Fruit fly (Drosophila melanogaster) whole organism, prepupa: ENCODE results near the gene CG33985.

Experiments
- Blimp-1 ChIP-seq: fragments of 200-800 bp; sonication (Bioruptor generic); optimal IDR thresholded peaks from 3 replicates; lab custom pipeline; 2017; ENCODE audit warnings: missing biosample characterization, missing genetic modification characterization, mild to moderate bottlenecking, moderate library complexity, missing genetic modification reagents
- CG11294 ChIP-seq: fragments of 200-800 bp; sonication (Bioruptor generic); IDR thresholded peaks from 2 replicates; pipeline ENCODE4 v1.3.6; 2022; ENCODE audit warnings: missing biosample characterization, missing genetic modification characterization
- CG1621 ChIP-seq: fragments of 200-800 bp; sonication (Bioruptor generic); optimal IDR thresholded peaks from 3 replicates; lab custom pipeline; 2018; ENCODE audit warnings: missing biosample characterization, mild to moderate bottlenecking, missing genetic modification characterization
- CG16779 ChIP-seq: fragments of 200-800 bp; sonication (Bioruptor generic); optimal IDR thresholded peaks from 3 replicates; lab custom pipeline; 2017; ENCODE audit warnings: missing biosample characterization, mild to moderate bottlenecking, missing genetic modification characterization
- CG31627 ChIP-seq: fragments of 200-800 bp; sonication (Bioruptor generic); optimal IDR thresholded peaks from 3 replicates; lab custom pipeline; 2016; ENCODE audit warnings: missing biosample characterization, missing genetic modification characterization
- CG34406 ChIP-seq: fragments of 200-800 bp; sonication (Bioruptor generic); optimal IDR thresholded peaks from 3 replicates; lab custom pipeline; 2016; ENCODE audit warnings: missing biosample characterization, missing genetic modification characterization
- CG3919 ChIP-seq: fragments of 200-800 bp; sonication (Bioruptor generic); optimal IDR thresholded peaks from 3 replicates; lab custom pipeline; 2016; ENCODE audit warnings: missing biosample characterization, missing genetic modification characterization
- CG4318 ChIP-seq: fragments of 200-800 bp; sonication (Bioruptor generic); optimal IDR thresholded peaks from 3 replicates; lab custom pipeline; 2017; ENCODE audit warnings: missing biosample characterization, mild to moderate bottlenecking, missing genetic modification characterization
- CG6163 ChIP-seq: fragments of 200-800 bp; sonication (Bioruptor generic); IDR thresholded peaks from 3 replicates; pipeline ENCODE4 v1.3.6; 2022; ENCODE audit warnings: missing biosample characterization, missing genetic modification characterization
- CG6792 ChIP-seq: fragments of 200-800 bp; sonication (Bioruptor generic); optimal IDR thresholded peaks from 3 replicates; lab custom pipeline; 2016; ENCODE audit warnings: missing biosample characterization, missing genetic modification characterization
- CG6854 ChIP-seq: fragments of 200-800 bp; sonication (Bioruptor generic); optimal IDR thresholded peaks from 2 replicates; lab custom pipeline; 2017; ENCODE audit warnings: missing biosample characterization, mild to moderate bottlenecking, missing genetic modification characterization
- CG8119 ChIP-seq: fragments of 200-800 bp; sonication (Bioruptor generic); IDR thresholded peaks from 3 replicates; pipeline ENCODE4 v1.3.6; 2022; ENCODE audit warnings: missing biosample characterization, missing genetic modification characterization
- CG8632 ChIP-seq: fragments of 200-800 bp; sonication (Bioruptor generic); optimal IDR thresholded peaks from 3 replicates; lab custom pipeline; 2016; ENCODE audit warnings: missing biosample characterization, missing genetic modification characterization
- Eip75B ChIP-seq: fragments of 200-800 bp; sonication (Bioruptor generic); optimal IDR thresholded peaks from 3 replicates; lab custom pipeline; 2016; ENCODE audit warnings: missing biosample characterization, missing genetic modification characterization
- Eip78C ChIP-seq: fragments of 200-800 bp; sonication (Bioruptor generic); peaks from one replicate; lab custom pipeline; 2016; ENCODE audit warnings: missing biosample characterization, missing genetic modification characterization
- Eip93F ChIP-seq: fragments of 200-800 bp; sonication (Bioruptor generic); optimal IDR thresholded peaks from 2 replicates; lab custom pipeline; 2016; ENCODE audit warnings: missing biosample characterization, mild to moderate bottlenecking, missing genetic modification characterization
- Ets21C ChIP-seq: fragments of 200-800 bp; sonication (Bioruptor generic); optimal IDR thresholded peaks from 3 replicates; lab custom pipeline; 2016; ENCODE audit warnings: missing biosample characterization, missing genetic modification characterization
- Ets96B ChIP-seq: fragments of 200-800 bp; optimal IDR thresholded peaks from 2 replicates; lab custom pipeline; 2019; ENCODE audit warnings: missing biosample characterization, mild to moderate bottlenecking, missing genetic modification characterization, moderate library complexity
- Gug ChIP-seq: fragments of 200-800 bp; sonication (Bioruptor generic); IDR thresholded peaks from 2 replicates; pipeline ENCODE4 v1.3.6; 2022; ENCODE audit warnings: missing biosample characterization, missing genetic modification characterization
- Hr39 ChIP-seq: fragments of 200-800 bp; sonication (Bioruptor generic); optimal IDR thresholded peaks from 2 replicates; lab custom pipeline; 2016; ENCODE audit warnings: missing biosample characterization, missing genetic modification characterization
- Hr4 ChIP-seq: fragments of 200-800 bp; sonication (Bioruptor generic); optimal IDR thresholded peaks from 3 replicates; lab custom pipeline; 2016; ENCODE audit warnings: missing biosample characterization, missing genetic modification characterization
- Lpt ChIP-seq: fragments of 200-800 bp; sonication (Bioruptor generic); optimal IDR thresholded peaks from 3 replicates; lab custom pipeline; 2016; ENCODE audit warnings: missing biosample characterization, missing genetic modification characterization
- OdsH ChIP-seq: fragments of 200-800 bp; sonication (Bioruptor generic); optimal IDR thresholded peaks from 3 replicates; lab custom pipeline; 2016; ENCODE audit warnings: missing biosample characterization, missing genetic modification characterization
- Sox102F ChIP-seq: fragments of 200-800 bp; sonication (Bioruptor generic); optimal IDR thresholded peaks from 2 replicates; lab custom pipeline; 2016; ENCODE audit warnings: missing biosample characterization, mild to moderate bottlenecking, missing genetic modification characterization
- Sox14 ChIP-seq: fragments of 200-800 bp; sonication (Bioruptor generic); optimal IDR thresholded peaks from 3 replicates; lab custom pipeline; 2016; ENCODE audit warnings: missing biosample characterization, missing genetic modification characterization
- Sox15 ChIP-seq: fragments of 200-800 bp; sonication (Bioruptor generic); optimal IDR thresholded peaks from 3 replicates; lab custom pipeline; 2016; ENCODE audit warnings: missing biosample characterization, missing genetic modification characterization
- achi ChIP-seq: fragments of 200-800 bp; sonication (Bioruptor generic); optimal IDR thresholded peaks from 3 replicates; lab custom pipeline; 2016; ENCODE audit warnings: missing biosample characterization, missing genetic modification characterization
- acj6 ChIP-seq: fragments of 200-800 bp; sonication (Bioruptor generic); optimal IDR thresholded peaks from 3 replicates; lab custom pipeline; 2016; ENCODE audit warnings: missing biosample characterization, missing genetic modification characterization
- cyc ChIP-seq: fragments of 200-800 bp; sonication (Bioruptor generic); optimal IDR thresholded peaks from 3 replicates; lab custom pipeline; 2016; ENCODE audit warnings: missing biosample characterization, missing genetic modification characterization
- dac ChIP-seq: fragments of 200-800 bp; sonication (Bioruptor generic); optimal IDR thresholded peaks from 2 replicates; lab custom pipeline; 2017; ENCODE audit warnings: missing biosample characterization, mild to moderate bottlenecking, missing genetic modification characterization
- dsx ChIP-seq: fragments of 200-800 bp; optimal IDR thresholded peaks from 3 replicates; lab custom pipeline; 2019; ENCODE audit warnings: missing biosample characterization, mild to moderate bottlenecking, missing genetic modification characterization, moderate library complexity; ENCODE audit not compliant: poor library complexity, severe bottlenecking
- eg ChIP-seq: fragments of 200-800 bp; sonication (Bioruptor generic); IDR thresholded peaks from 3 replicates; pipeline ENCODE4 v1.3.6; 2022; ENCODE audit warnings: missing biosample characterization, missing genetic modification characterization
- fd59A ChIP-seq: fragments of 200-800 bp; sonication (Bioruptor generic); optimal IDR thresholded peaks from 2 replicates; lab custom pipeline; 2017; ENCODE audit warnings: missing biosample characterization, mild to moderate bottlenecking, missing genetic modification characterization, missing genetic modification reagents
- fkh ChIP-seq: fragments of 200-800 bp; sonication (Bioruptor generic); optimal IDR thresholded peaks from 3 replicates; lab custom pipeline; 2017; ENCODE audit warnings: missing biosample characterization, mild to moderate bottlenecking, missing genetic modification characterization, moderate library complexity
- lz ChIP-seq: fragments of 200-800 bp; sonication (Bioruptor generic); optimal IDR thresholded peaks from 3 replicates; lab custom pipeline; 2016; ENCODE audit warnings: missing biosample characterization, missing genetic modification characterization
- net ChIP-seq: fragments of 200-800 bp; sonication (Bioruptor generic); optimal IDR thresholded peaks from 3 replicates; lab custom pipeline; 2016; ENCODE audit warnings: missing biosample characterization, missing genetic modification characterization
- pdm3 ChIP-seq: fragments of 200-800 bp; sonication (Bioruptor generic); optimal IDR thresholded peaks from 3 replicates; lab custom pipeline; 2016; ENCODE audit warnings: missing biosample characterization, missing genetic modification characterization
- spab ChIP-seq: fragments of 200-800 bp; sonication (Bioruptor generic); optimal IDR thresholded peaks from 2 replicates; lab custom pipeline; 2017; ENCODE audit warnings: missing biosample characterization, mild to moderate bottlenecking, missing genetic modification characterization, missing genetic modification reagents
- ss ChIP-seq, 2 experiments: fragments of 200-800 bp; sonication (Bioruptor generic); optimal IDR thresholded peaks; 2 replicates in 1 of 2; 3 replicates in 1 of 2; lab custom pipeline; 2017 to 2018; ENCODE audit warnings: mild to moderate bottlenecking in 2 of 2, missing biosample characterization in 2 of 2, missing genetic modification characterization in 2 of 2, moderate library complexity in 1 of 2
- vri ChIP-seq: fragments of 200-800 bp; sonication (Bioruptor generic); optimal IDR thresholded peaks from 3 replicates; lab custom pipeline; 2016; ENCODE audit warnings: missing biosample characterization, mild to moderate bottlenecking, missing genetic modification characterization

The CG33985 gene

dm6 chr3L:15527416-15527815, 804 bp upstream of the CG33985 start, which contains the start of gene CG42729:
Gene CG42729 (minus strand): TSS chr3L:15527516.
- TF ChIP-seq dac (GFP tag; lab: Kevin White, UChicago) (no peak), Sox15 (GFP tag; lab: Kevin White, UChicago) (no peak), pdm3 (GFP tag; lab: Kevin White, UChicago) (no peak), spab (GFP tag; lab: Kevin White, UChicago) (no peak), OdsH (GFP tag; lab: Kevin White, UChicago) (no peak), Eip78C (GFP tag; lab: Kevin White, UChicago) (no peak), Ets21C (GFP tag; lab: Kevin White, UChicago) (no peak), fd59A (GFP tag; lab: Kevin White, UChicago) (no peak)

dm6 chr3L:15525153-15525552, 1.5 kb downstream of the CG33985 start, which contains the start of gene CG33986:
Gene CG33986 (minus strand): TSS chr3L:15525253.
- no peak for TF ChIP-seq CG1621 (tag; lab: Kevin White, UChicago)
- TF ChIP-seq CG6854: no peak
- no peak for TF ChIP-seq CG6792 (GFP tag; lab: Kevin White, UChicago)
- TF ChIP-seq Sox14 (GFP tag; lab: Kevin White, UChicago): no peak
- TF ChIP-seq Gug (GFP tag; lab: Robert Waterston, UW): no peak
- TF ChIP-seq Lpt (GFP tag; lab: Kevin White, UChicago): no peak
- TF ChIP-seq achi (GFP tag; lab: Kevin White, UChicago): no peak
- no peak for TF ChIP-seq CG4318 (GFP tag; lab: Kevin White, UChicago)
- TF ChIP-seq CG11294 (GFP tag; lab: Robert Waterston, UW): no peak
- no peak for TF ChIP-seq lz
- no peak for TF ChIP-seq CG8632 (GFP tag; lab: Kevin White, UChicago)
- no peak for TF ChIP-seq fd59A (GFP tag; lab: Kevin White, UChicago)
- TF ChIP-seq fkh (GFP tag; lab: Kevin White, UChicago): no peak
- TF ChIP-seq Hr4 (GFP tag; lab: Kevin White, UChicago): no peak
- TF ChIP-seq CG16779 (tag; lab: Kevin White, UChicago): no peak
- TF ChIP-seq Sox102F (GFP tag; lab: Kevin White, UChicago): no peak
- TF ChIP-seq acj6: no peak
- no peak for TF ChIP-seq ss (GFP tag; optimal IDR thresholded peaks at IDR 0.05; lab: Kevin White, UChicago)
- TF ChIP-seq CG31627 (GFP tag; lab: Kevin White, UChicago): no peak
- no peak for TF ChIP-seq Eip75B (GFP tag; lab: Kevin White, UChicago)
- TF ChIP-seq, all 60 proteins: peak for 0

- TF ChIP-seq lz: no peak
- TF ChIP-seq vri (GFP tag; lab: Kevin White, UChicago): peak; percentile 24
- TF ChIP-seq spab (GFP tag; lab: Kevin White, UChicago): no peak
- TF ChIP-seq CG6854: no peak
- TF ChIP-seq CG31627 (GFP tag; lab: Kevin White, UChicago): no peak
- no peak for TF ChIP-seq Eip78C (GFP tag; lab: Kevin White, UChicago)
- peak; percentile 3 for TF ChIP-seq fkh (GFP tag; lab: Kevin White, UChicago)
- no peak for TF ChIP-seq CG3919 (GFP tag; lab: Kevin White, UChicago)
- peak; percentile 7 for TF ChIP-seq Eip93F
- no peak for TF ChIP-seq Hr39
- TF ChIP-seq eg: no peak
- no peak for TF ChIP-seq cyc
- TF ChIP-seq OdsH (GFP tag; lab: Kevin White, UChicago): no peak
- no peak for TF ChIP-seq Blimp-1 (GFP tag; lab: Kevin White, UChicago)
- no peak for TF ChIP-seq CG11294 (GFP tag; lab: Robert Waterston, UW)
- TF ChIP-seq, all 60 proteins: peak for 3
Measured at dm6 chr3L:15523806-15524346, 2.7 kb downstream of the CG33985 start, which contains the start of gene CG7945. Gene CG7945 (minus strand): TSS chr3L:15524137.

- TF ChIP-seq CG34406 (GFP tag; lab: Kevin White, UChicago): no peak
- no peak for TF ChIP-seq CG6163
- no peak for TF ChIP-seq dsx (GFP tag; lab: Kevin White, UChicago)
- no peak for TF ChIP-seq pdm3 (GFP tag; lab: Kevin White, UChicago)
- no peak for TF ChIP-seq CG8119 (GFP tag; lab: Robert Waterston, UW)
- no peak for TF ChIP-seq fkh (GFP tag; lab: Kevin White, UChicago)
- TF ChIP-seq ss (GFP tag; optimal IDR thresholded peaks at IDR 0.05; lab: Kevin White, UChicago): no peak
- TF ChIP-seq net (GFP tag; lab: Kevin White, UChicago): no peak
- no peak for TF ChIP-seq Ets96B (tag; lab: Kevin White, UChicago)
- TF ChIP-seq Hr4 (GFP tag; lab: Kevin White, UChicago): no peak
Measured at dm6 chr3L:15520320-15520719, 6.3 kb downstream of the CG33985 start, which contains the start of gene yellow-k. Gene yellow-k (plus strand): TSS chr3L:15520620.
